Worm (Caenorhabditis elegans): ENCODE measurements around the gene F53F4.15.

DNA sequence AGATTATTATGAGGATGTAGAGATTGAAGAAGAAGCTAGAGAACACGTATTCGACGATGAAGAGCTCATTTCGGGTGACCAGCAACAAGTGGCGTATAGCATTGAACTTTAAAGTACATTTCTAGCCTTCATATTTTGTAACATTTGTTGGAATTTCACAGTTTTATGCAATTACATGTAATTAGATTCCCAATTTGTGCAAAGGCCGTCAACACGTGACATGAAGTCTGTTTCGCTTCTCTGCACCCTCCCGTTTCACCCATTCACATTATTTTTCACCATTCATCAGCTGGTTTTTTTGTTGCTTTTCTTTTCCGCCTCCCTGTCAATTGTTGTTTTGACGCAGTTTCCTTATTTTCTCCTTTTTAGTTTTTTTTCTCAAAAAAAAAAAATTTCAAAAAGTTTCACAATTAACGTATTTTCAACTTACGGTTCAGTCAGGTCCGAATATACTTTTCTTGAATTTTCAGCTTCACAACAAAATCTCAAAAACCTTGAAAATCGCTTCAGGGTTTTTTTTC is 6.4 kb downstream of the F53F4.15 start, which contains the start of gene sde-2:
- TF ChIP-seq cog-1 (tag; optimal IDR thresholded peaks at IDR 0.05) (no peak), tab-1 (GFP tag; IDR thresholded peaks at IDR 0.05) (no peak), klf-2 (GFP tag; conservative IDR thresholded peaks at IDR 0.05) (no peak), flt-1 (GFP tag; IDR thresholded peaks at IDR 0.05) (no peak)

All from whole organism, midembryonic.